Fruit fly (Drosophila melanogaster) whole organism, embryonic: ENCODE measurements around the gene RabX4.

ENCODE experiments used
- Abd-B ChIP-seq: fragments of 200-800 bp; sonication (Bioruptor generic); optimal IDR thresholded peaks from 2 replicates; lab custom pipeline; 2018; ENCODE audit warnings: missing biosample characterization, mild to moderate bottlenecking, missing genetic modification characterization, moderate library complexity
- BEAF-32 ChIP-seq: fragments of 200-800 bp; sonication (Bioruptor generic); optimal IDR thresholded peaks from 3 replicates; lab custom pipeline; 2017; ENCODE audit warnings: missing biosample characterization, missing genetic modification characterization, mild to moderate bottlenecking, moderate library complexity, missing genetic modification reagents
- Bgb ChIP-seq: fragments of 200-800 bp; sonication (Bioruptor generic); IDR thresholded peaks from 2 replicates; pipeline ENCODE4 v1.3.6; 2022; ENCODE audit warnings: missing biosample characterization, missing genetic modification characterization; ENCODE audit not compliant: partially characterized antibody
- CG10462 ChIP-seq: fragments of 200-800 bp; sonication (Bioruptor generic); optimal IDR thresholded peaks from 2 replicates; lab custom pipeline; 2016; ENCODE audit warnings: missing biosample characterization, missing genetic modification characterization
- CG12942 ChIP-seq: fragments of 200-800 bp; sonication (Bioruptor generic); optimal IDR thresholded peaks from 3 replicates; lab custom pipeline; 2016; ENCODE audit warnings: missing biosample characterization, missing genetic modification characterization
- CG14014 ChIP-seq: fragments of 200-800 bp; sonication (Bioruptor generic); IDR thresholded peaks from 2 replicates; pipeline ENCODE4 v1.3.6; 2022; ENCODE audit warnings: missing biosample characterization, missing genetic modification characterization
- CG14050 ChIP-seq: fragments of 200-800 bp; sonication (Bioruptor generic); IDR thresholded peaks from 3 replicates; pipeline ENCODE4 v1.3.6; 2022; ENCODE audit warnings: missing biosample characterization, missing genetic modification characterization
- CG14710 ChIP-seq: fragments of 200-800 bp; sonication (Bioruptor generic); optimal IDR thresholded peaks from 3 replicates; lab custom pipeline; 2019; ENCODE audit warnings: missing biosample characterization, mild to moderate bottlenecking, missing genetic modification characterization, moderate library complexity
- CG15696 ChIP-seq: fragments of 200-800 bp; sonication (Bioruptor generic); optimal IDR thresholded peaks from 2 replicates; lab custom pipeline; 2019; ENCODE audit warnings: missing biosample characterization, mild to moderate bottlenecking, missing genetic modification characterization, moderate library complexity
- CG17359 ChIP-seq: fragments of 200-800 bp; sonication (Bioruptor generic); optimal IDR thresholded peaks from 3 replicates; lab custom pipeline; 2018; ENCODE audit warnings: missing biosample characterization, mild to moderate bottlenecking, missing genetic modification characterization, moderate library complexity
- CG17385 ChIP-seq: fragments of 200-800 bp; sonication (Bioruptor generic); optimal IDR thresholded peaks from 3 replicates; lab custom pipeline; 2018; ENCODE audit warnings: missing biosample characterization, mild to moderate bottlenecking, missing genetic modification characterization
- CG17829 ChIP-seq: fragments of 200-800 bp; optimal IDR thresholded peaks from 2 replicates; lab custom pipeline; 2019; ENCODE audit warnings: missing biosample characterization, mild to moderate bottlenecking, missing genetic modification characterization, moderate library complexity
- CG2120 ChIP-seq: fragments of 200-800 bp; sonication (Bioruptor generic); optimal IDR thresholded peaks from 3 replicates; lab custom pipeline; 2016; ENCODE audit warnings: missing biosample characterization, missing genetic modification characterization
- CG2875 ChIP-seq: fragments of 200-800 bp; sonication (Bioruptor generic); optimal IDR thresholded peaks from 2 replicates; lab custom pipeline; 2017; ENCODE audit warnings: missing biosample characterization, mild to moderate bottlenecking, missing genetic modification characterization, missing genetic modification reagents
- CG31441 ChIP-seq: fragments of 200-800 bp; sonication (Bioruptor generic); IDR thresholded peaks from 2 replicates; pipeline ENCODE4 v1.3.6; 2022; ENCODE audit warnings: missing biosample characterization, missing genetic modification characterization
- CG3281 ChIP-seq: fragments of 200-800 bp; sonication (Bioruptor generic); optimal IDR thresholded peaks from 3 replicates; lab custom pipeline; 2017; ENCODE audit warnings: missing biosample characterization, mild to moderate bottlenecking, missing genetic modification characterization
- CG3995 ChIP-seq: fragments of 200-800 bp; sonication (Bioruptor generic); optimal IDR thresholded peaks from 3 replicates; lab custom pipeline; 2016; ENCODE audit warnings: missing biosample characterization, missing genetic modification characterization
- CG4360 ChIP-seq: fragments of 200-800 bp; sonication (Bioruptor generic); IDR thresholded peaks from 2 replicates; pipeline ENCODE4 v1.3.6; 2022; ENCODE audit warnings: missing biosample characterization, missing genetic modification characterization
- CG7556 ChIP-seq: fragments of 200-800 bp; sonication (Bioruptor generic); optimal IDR thresholded peaks from 2 replicates; lab custom pipeline; 2017; ENCODE audit warnings: missing biosample characterization, mild to moderate bottlenecking, missing genetic modification characterization
- CG8388 ChIP-seq: fragments of 200-800 bp; sonication (Bioruptor generic); optimal IDR thresholded peaks from 2 replicates; lab custom pipeline; 2019; ENCODE audit warnings: missing biosample characterization, mild to moderate bottlenecking, missing genetic modification characterization, moderate library complexity
- CG8478 ChIP-seq: fragments of >200 bp; optimal IDR thresholded peaks from 2 replicates; lab custom pipeline; 2018
- CG8924 ChIP-seq: fragments of 200-800 bp; optimal IDR thresholded peaks from 3 replicates; lab custom pipeline; 2019; ENCODE audit warnings: missing biosample characterization, mild to moderate bottlenecking, missing genetic modification characterization, moderate library complexity
- CG9817 ChIP-seq: fragments of 200-800 bp; sonication (Bioruptor generic); optimal IDR thresholded peaks from 2 replicates; lab custom pipeline; 2018; ENCODE audit warnings: missing biosample characterization, mild to moderate bottlenecking, missing genetic modification characterization, moderate library complexity
- GATAe ChIP-seq: fragments of 200-800 bp; sonication (Bioruptor generic); conservative IDR thresholded peaks from 2 replicates; pipeline ENCODE4 v1.3.6; 2022; ENCODE audit warnings: missing biosample characterization, missing genetic modification characterization
- HmgZ ChIP-seq: fragments of 200-800 bp; sonication (Bioruptor generic); optimal IDR thresholded peaks from 2 replicates; lab custom pipeline; 2018; ENCODE audit warnings: missing biosample characterization, mild to moderate bottlenecking, missing genetic modification characterization
- Hr3 ChIP-seq: fragments of 200-800 bp; sonication (Bioruptor generic); optimal IDR thresholded peaks from 3 replicates; lab custom pipeline; 2016; ENCODE audit warnings: missing biosample characterization, missing genetic modification characterization
- Hr39 ChIP-seq: fragments of >200 bp; optimal IDR thresholded peaks from 2 replicates; lab custom pipeline; 2017
- Hr78 ChIP-seq, 2 experiments: fragments of 200-800 bp in 1 of 2; fragments of >200 bp in 1 of 2; sonication (Bioruptor generic) in 1 of 2; optimal IDR thresholded peaks; 2 replicates each; lab custom pipeline; 2017 to 2019; ENCODE audit warnings: missing biosample characterization in 2 of 2, missing genetic modification characterization in 2 of 2, mild to moderate bottlenecking in 1 of 2, moderate library complexity in 1 of 2
- Lhr ChIP-seq: fragments of 200-800 bp; sonication (Bioruptor generic); optimal IDR thresholded peaks from 3 replicates; lab custom pipeline; 2017; ENCODE audit warnings: mild to moderate bottlenecking, missing biosample characterization, missing genetic modification reagents, missing genetic modification characterization
- Myb ChIP-seq: fragments of 200-800 bp; sonication (Bioruptor generic); optimal IDR thresholded peaks from 2 replicates; lab custom pipeline; 2016; ENCODE audit warnings: missing biosample characterization, missing genetic modification characterization
- NK7.1 ChIP-seq: fragments of 200-800 bp; sonication (Bioruptor generic); optimal IDR thresholded peaks from 3 replicates; lab custom pipeline; 2016; ENCODE audit warnings: missing biosample characterization, missing genetic modification characterization
- Ravus ChIP-seq: fragments of 200-800 bp; sonication (Bioruptor generic); IDR thresholded peaks from 2 replicates; pipeline ENCODE4 v1.3.6; 2022; ENCODE audit warnings: missing biosample characterization, missing genetic modification characterization
- Sry-β ChIP-seq: fragments of 200-800 bp; sonication (Bioruptor generic); optimal IDR thresholded peaks from 2 replicates; lab custom pipeline; 2018; ENCODE audit warnings: missing biosample characterization, mild to moderate bottlenecking, missing genetic modification characterization, moderate library complexity
- ap ChIP-seq: fragments of 200-800 bp; sonication (Bioruptor generic); IDR thresholded peaks from 2 replicates; pipeline ENCODE4 v1.3.6; 2022; ENCODE audit warnings: missing biosample characterization, missing genetic modification characterization
- btn ChIP-seq: fragments of 200-800 bp; sonication (Bioruptor generic); optimal IDR thresholded peaks from 2 replicates; lab custom pipeline; 2016; ENCODE audit warnings: missing biosample characterization, missing genetic modification characterization
- caup ChIP-seq: fragments of 200-800 bp; sonication (Bioruptor generic); optimal IDR thresholded peaks from 3 replicates; lab custom pipeline; 2017; ENCODE audit warnings: missing biosample characterization, mild to moderate bottlenecking, missing genetic modification characterization, moderate library complexity; ENCODE audit not compliant: severe bottlenecking
- ewg ChIP-seq: fragments of 200-800 bp; sonication (Bioruptor generic); optimal IDR thresholded peaks from 3 replicates; lab custom pipeline; 2017; ENCODE audit warnings: mild to moderate bottlenecking, missing biosample characterization, missing genetic modification reagents, missing genetic modification characterization
- ftz-f1 ChIP-seq: fragments of 200-800 bp; sonication (Bioruptor generic); optimal IDR thresholded peaks from 2 replicates; lab custom pipeline; 2016; ENCODE audit warnings: missing biosample characterization, missing genetic modification characterization
- gt ChIP-seq: fragments of 200-800 bp; sonication (Bioruptor generic); IDR thresholded peaks from 2 replicates; pipeline ENCODE4 v1.3.6; 2022; ENCODE audit warnings: missing biosample characterization, missing genetic modification characterization
- her ChIP-seq: fragments of 200-800 bp; sonication (Bioruptor generic); optimal IDR thresholded peaks from 2 replicates; lab custom pipeline; 2016; ENCODE audit warnings: missing biosample characterization, missing genetic modification characterization
- kah ChIP-seq: fragments of 200-800 bp; sonication (Bioruptor generic); optimal IDR thresholded peaks from 2 replicates; lab custom pipeline; 2018; ENCODE audit warnings: missing biosample characterization, mild to moderate bottlenecking, missing genetic modification characterization
- ken ChIP-seq: fragments of 200-800 bp; sonication (Bioruptor generic); IDR thresholded peaks from 3 replicates; pipeline ENCODE4 v1.3.6; 2022; ENCODE audit warnings: missing biosample characterization, missing genetic modification characterization
- klu ChIP-seq: fragments of 200-800 bp; sonication (Bioruptor generic); IDR thresholded peaks from 2 replicates; pipeline ENCODE4 v1.3.6; 2022; ENCODE audit warnings: missing biosample characterization, missing genetic modification characterization
- luna ChIP-seq: fragments of 200-800 bp; sonication (Bioruptor generic); optimal IDR thresholded peaks from 2 replicates; lab custom pipeline; 2016; ENCODE audit warnings: missing biosample characterization, missing genetic modification characterization
- oc ChIP-seq: fragments of 200-800 bp; sonication (Bioruptor generic); optimal IDR thresholded peaks from 2 replicates; lab custom pipeline; 2018; ENCODE audit warnings: missing biosample characterization, mild to moderate bottlenecking, missing genetic modification characterization, moderate library complexity
- rib ChIP-seq: fragments of 200-800 bp; sonication (Bioruptor generic); IDR thresholded peaks from 2 replicates; pipeline ENCODE4 v1.3.6; 2022; ENCODE audit warnings: missing biosample characterization, missing genetic modification characterization
- sd ChIP-seq: fragments of 200-800 bp; sonication (Bioruptor generic); optimal IDR thresholded peaks from 3 replicates; lab custom pipeline; 2018; ENCODE audit warnings: missing biosample characterization, mild to moderate bottlenecking, missing genetic modification characterization, moderate library complexity
- seq ChIP-seq: fragments of 200-800 bp; sonication (Bioruptor generic); IDR thresholded peaks from 2 replicates; pipeline ENCODE4 v1.3.6; 2022; ENCODE audit warnings: missing biosample characterization, missing genetic modification characterization
- shn ChIP-seq: fragments of 200-800 bp; sonication (Bioruptor generic); optimal IDR thresholded peaks from 3 replicates; lab custom pipeline; 2016; ENCODE audit warnings: missing biosample characterization, missing genetic modification characterization

RabX4 gene

DNA sequence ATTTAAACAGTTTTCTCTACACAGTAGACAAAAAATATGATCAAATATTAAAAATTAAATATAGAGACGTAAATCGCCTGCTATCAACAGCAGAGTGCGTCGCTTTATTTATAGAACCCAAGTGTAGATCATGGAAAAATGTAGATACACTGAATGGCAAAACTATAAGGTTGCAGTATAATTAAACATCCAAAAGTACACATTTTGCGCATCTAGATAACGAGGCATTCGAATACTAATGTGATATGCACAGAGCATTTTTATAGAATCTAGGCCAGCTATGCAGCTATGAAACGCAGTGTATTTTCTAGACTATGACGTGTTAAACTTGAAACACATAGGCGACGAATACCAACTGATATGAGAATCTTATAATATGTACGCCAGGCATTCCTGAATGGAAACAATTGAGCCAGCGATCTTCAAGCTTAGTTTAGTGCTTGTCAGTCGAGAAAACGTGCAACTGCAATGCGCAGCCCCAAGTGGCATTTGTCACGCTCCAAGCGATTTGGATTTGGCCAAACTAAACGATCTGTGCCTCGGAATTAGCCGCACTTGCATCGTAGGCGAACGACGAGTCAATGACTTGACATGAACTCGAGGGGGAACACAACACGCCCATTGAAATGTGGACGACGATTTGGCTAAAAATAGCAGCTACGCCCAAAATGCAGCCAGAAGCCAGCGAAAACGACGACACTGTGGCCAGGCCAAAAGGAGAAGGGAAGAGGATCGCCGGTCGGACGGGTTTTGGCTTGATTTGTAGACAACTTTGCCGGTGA lies 17.2 kb downstream of the RabX4 start (continued):
- TF ChIP-seq CG9817 (peak; percentile 90), CG8388 (GFP tag; lab: Kevin White, UChicago) (peak; percentile 76), CG3995 (peak; percentile 54), oc (peak; percentile 89), CG15696 (peak; percentile 30), CG31441 (GFP tag; lab: Robert Waterston, UW) (peak; percentile 83), CG17359 (tag; lab: Kevin White, UChicago) (peak; percentile 93), CG17385 (GFP tag; lab: Kevin White, UChicago) (peak; percentile 89), CG2120 (GFP tag; lab: Kevin White, UChicago) (peak; percentile 95), ftz-f1 (peak; percentile 40), ken (GFP tag; lab: Robert Waterston, UW) (peak; percentile 89), CG7556 (GFP tag; lab: Kevin White, UChicago) (peak; percentile 80), seq (GFP tag; lab: Robert Waterston, UW) (peak; percentile 92), HmgZ (peak; percentile 93), klu (GFP tag; lab: Robert Waterston, UW) (peak; percentile 68), CG14710 (tag; lab: Kevin White, UChicago) (peak; percentile 58), gt (GFP tag; lab: Robert Waterston, UW) (no peak), ewg (GFP tag; lab: Kevin White, UChicago) (peak; percentile 73), Myb (GFP tag; lab: Kevin White, UChicago) (peak; percentile 75), CG8478 (lab: Kevin White, UChicago) (no peak), sd (tag; lab: Kevin White, UChicago) (peak; percentile 84), caup (GFP tag; lab: Kevin White, UChicago) (peak; percentile 90), NK7.1 (peak; percentile 67), CG10462 (GFP tag; lab: Kevin White, UChicago) (peak; percentile 69), CG17829 (tag; lab: Kevin White, UChicago) (peak; percentile 74), Abd-B (GFP tag; lab: Kevin White, UChicago) (no peak), Ravus (GFP tag; lab: Robert Waterston, UW) (peak; percentile 65), GATAe (peak; percentile 41; the same call in 1 of the 2 replicates), kah (GFP tag; lab: Kevin White, UChicago) (peak; percentile 70), shn (GFP tag; lab: Kevin White, UChicago) (peak; percentile 77), luna (GFP tag; lab: Kevin White, UChicago) (peak; percentile 69), btn (peak; percentile 73), BEAF-32 (no peak), Bgb (GFP tag; lab: Robert Waterston, UW) (no peak), her (GFP tag; lab: Kevin White, UChicago) (peak; percentile 79), Hr39 (lab: Kevin White, UChicago) (no peak), rib (GFP tag; lab: Robert Waterston, UW) (peak; percentile 83), CG8924 (peak; percentile 86), CG14050 (peak; percentile 74), Hr3 (GFP tag; lab: Kevin White, UChicago) (peak; percentile 87), CG3281 (GFP tag; lab: Kevin White, UChicago) (peak; percentile 88), ap (GFP tag; lab: Robert Waterston, UW) (peak; percentile 79), CG4360 (GFP tag; lab: Robert Waterston, UW) (peak; percentile 49; the same call in 1 of the 2 replicates), Lhr (GFP tag; lab: Kevin White, UChicago) (peak; percentile 41), CG12942 (GFP tag; lab: Kevin White, UChicago) (peak; percentile 79), CG2875 (GFP tag; lab: Kevin White, UChicago) (peak; percentile 77), CG14014 (GFP tag; lab: Robert Waterston, UW) (peak; percentile 93), Sry-β (GFP tag; lab: Kevin White, UChicago) (no peak), Hr78 (GFP tag; optimal IDR thresholded peaks at IDR 0.05; lab: Kevin White, UChicago) (peak in 1 of 2 experiments; percentile 63)
